Fruit fly (Drosophila melanogaster): Measurements from ENCODE around the gene MKP-4.
A peak's percentile ranks its signal among the peaks of the same experiment; 100 is the strongest.

MKP-4 gene

dm6 chrX:19608042-19608609 lies 14.8 kb upstream of the MKP-4 start (continued):
- TF ChIP-seq Neu2 (GFP tag; optimal IDR thresholded peaks at IDR 0.05; ENCODE audit: borderline replicate concordance) = no peak
- no peak for TF ChIP-seq tx (GFP tag; optimal IDR thresholded peaks at IDR 0.05)
- TF ChIP-seq D19B (GFP tag; optimal IDR thresholded peaks at IDR 0.05) = no peak
- no peak for TF ChIP-seq Myb (GFP tag; optimal IDR thresholded peaks at IDR 0.05)
- TF ChIP-seq CG10543 (GFP tag; optimal IDR thresholded peaks at IDR 0.05) = peak; percentile 82
- no peak for TF ChIP-seq CG4424 (GFP tag; optimal IDR thresholded peaks at IDR 0.05)
- TF ChIP-seq CG2120 (GFP tag; optimal IDR thresholded peaks at IDR 0.05) = no peak
- no peak for TF ChIP-seq vfl (GFP tag; optimal IDR thresholded peaks at IDR 0.05)
- TF ChIP-seq HLHmδ (GFP tag; optimal IDR thresholded peaks at IDR 0.05) = no peak
- no peak for TF ChIP-seq CG12104 (GFP tag; optimal IDR thresholded peaks at IDR 0.05)
- peak; percentile 15 for TF ChIP-seq CrebB (tag; optimal IDR thresholded peaks at IDR 0.05)
- TF ChIP-seq dimm (GFP tag; IDR thresholded peaks at IDR 0.05) = no peak
- TF ChIP-seq CG17829 (tag; optimal IDR thresholded peaks at IDR 0.05) = no peak
- TF ChIP-seq pita (GFP tag; optimal IDR thresholded peaks at IDR 0.05) = no peak
- TF ChIP-seq kni (GFP tag; optimal IDR thresholded peaks at IDR 0.05) = peak; percentile 82
- peak; percentile 93 for TF ChIP-seq cwo (GFP tag; optimal IDR thresholded peaks at IDR 0.05)
- TF ChIP-seq ab (GFP tag; optimal IDR thresholded peaks at IDR 0.05) = no peak
- TF ChIP-seq CG13775 (GFP tag; optimal IDR thresholded peaks at IDR 0.05) = no peak
- TF ChIP-seq stc (GFP tag; IDR thresholded peaks at IDR 0.05) = no peak; the same call in 1 of the 2 replicates
- no peak for TF ChIP-seq Stat92E (GFP tag; optimal IDR thresholded peaks at IDR 0.05)
- TF ChIP-seq phol (tag; optimal IDR thresholded peaks at IDR 0.05) = peak; percentile 31
- peak; percentile 21 for TF ChIP-seq CG8924 (tag; optimal IDR thresholded peaks at IDR 0.05)
- TF ChIP-seq Mes4 (GFP tag; optimal IDR thresholded peaks at IDR 0.05) = no peak
- peak; percentile 56 for TF ChIP-seq CG15601 (tag; optimal IDR thresholded peaks at IDR 0.05)
- no peak for TF ChIP-seq maf-S (GFP tag; optimal IDR thresholded peaks at IDR 0.05)
- TF ChIP-seq CG4730 (GFP tag; IDR thresholded peaks at IDR 0.05) = no peak
- TF ChIP-seq sima (GFP tag; optimal IDR thresholded peaks at IDR 0.05) = no peak
- TF ChIP-seq mam (GFP tag; optimal IDR thresholded peaks at IDR 0.05) = no peak
- TF ChIP-seq CG14050 (GFP tag; IDR thresholded peaks at IDR 0.05) = no peak
- TF ChIP-seq CG13624 (GFP tag; optimal IDR thresholded peaks at IDR 0.05) = peak; percentile 31
- TF ChIP-seq pfk (GFP tag; optimal IDR thresholded peaks at IDR 0.05) = peak; percentile 16
- peak; percentile 29; the same call in 1 of the 2 replicates for TF ChIP-seq ato (GFP tag; IDR thresholded peaks at IDR 0.05; ENCODE audit: partially characterized antibody)
- no peak for TF ChIP-seq ro (GFP tag; IDR thresholded peaks at IDR 0.05)
- TF ChIP-seq CG10209 (GFP tag; optimal IDR thresholded peaks at IDR 0.05) = no peak
- TF ChIP-seq CG10654 (GFP tag; optimal IDR thresholded peaks at IDR 0.05) = no peak
- TF ChIP-seq CG16813 (GFP tag; IDR thresholded peaks at IDR 0.05; ENCODE audit: partially characterized antibody) = peak; percentile 55
- TF ChIP-seq Xrp1 (GFP tag; IDR thresholded peaks at IDR 0.05) = peak; percentile 17; the same call in 1 of the 2 replicates
- no peak for TF ChIP-seq scrt (GFP tag; optimal IDR thresholded peaks at IDR 0.05)
- peak; percentile 57; the same call in 3 of the 4 replicates for TF ChIP-seq Dll (GFP tag; IDR thresholded peaks at IDR 0.05; ENCODE audit: partially characterized antibody)
- TF ChIP-seq aop (GFP tag; IDR thresholded peaks at IDR 0.05) = no peak
- peak; percentile 24 for TF ChIP-seq oc (tag; optimal IDR thresholded peaks at IDR 0.05)
- TF ChIP-seq wek (GFP tag; optimal IDR thresholded peaks at IDR 0.05) = no peak
- no peak for TF ChIP-seq sob (GFP tag; IDR thresholded peaks at IDR 0.05)
- TF ChIP-seq bsh (GFP tag; optimal IDR thresholded peaks at IDR 0.05) = no peak
- no peak for TF ChIP-seq CG33213 (GFP tag; optimal IDR thresholded peaks at IDR 0.05)
- no peak for TF ChIP-seq ase (GFP tag; IDR thresholded peaks at IDR 0.05)
- TF ChIP-seq CG12236 (GFP tag; optimal IDR thresholded peaks at IDR 0.05) = no peak
- TF ChIP-seq bigmax (GFP tag; optimal IDR thresholded peaks at IDR 0.05) = no peak
- no peak for TF ChIP-seq MTF-1 (GFP tag; optimal IDR thresholded peaks at IDR 0.05; ENCODE audit: borderline replicate concordance)
- TF ChIP-seq Adf1 (GFP tag; IDR thresholded peaks at IDR 0.05) = peak; percentile 13; the same call in 1 of the 2 replicates

Measured in whole organism, embryonic.